Worm (Caenorhabditis elegans) whole organism, young adult: ENCODE measurements around the gene str-118.

ENCODE experiments used
- B0261.1 ChIP-seq: sonication (generic microtip); optimal IDR thresholded peaks from 2 replicates; lab custom pipeline; 2016; ENCODE audit warnings: mild to moderate bottlenecking, missing genetic modification characterization, moderate library complexity, missing compliant biosample characterization
- B0336.3 ChIP-seq: fragments of 200-800 bp; sonication (Bioruptor generic); IDR thresholded peaks from 2 replicates; pipeline ENCODE4 v1.3.6; 2022; ENCODE audit warnings: missing genetic modification characterization, missing compliant biosample characterization
- C17E4.6 ChIP-seq: fragments of 200-800 bp; sonication (Bioruptor generic); IDR thresholded peaks from 2 replicates; pipeline ENCODE4 v1.3.6; 2022; ENCODE audit warnings: missing genetic modification reagents, missing genetic modification characterization, missing compliant biosample characterization
- F10E7.11 ChIP-seq: sonication (generic microtip); optimal IDR thresholded peaks from 2 replicates; lab custom pipeline; 2017; ENCODE audit warnings: mild to moderate bottlenecking, missing genetic modification characterization, moderate library complexity, missing compliant biosample characterization
- F23B12.7 ChIP-seq: sonication (generic microtip); optimal IDR thresholded peaks from 2 replicates; lab custom pipeline; 2017; ENCODE audit warnings: missing genetic modification characterization, mild to moderate bottlenecking, missing compliant biosample characterization, antibody characterized with exemption, moderate library complexity; ENCODE audit not compliant: insufficient read depth
- F37B4.10 ChIP-seq: fragments of 200-800 bp; sonication (Bioruptor generic); IDR thresholded peaks from 2 replicates; pipeline ENCODE4 v1.3.6; 2022; ENCODE audit warnings: missing genetic modification characterization, missing compliant biosample characterization
- F49E8.2 ChIP-seq: sonication (generic microtip); optimal IDR thresholded peaks from 3 replicates; lab custom pipeline; 2017; ENCODE audit warnings: missing genetic modification characterization, mild to moderate bottlenecking, missing compliant biosample characterization, antibody characterized with exemption, moderate library complexity; ENCODE audit not compliant: insufficient read depth
- F55B11.4 ChIP-seq: sonication (generic microtip); optimal IDR thresholded peaks from 2 replicates; lab custom pipeline; 2016; ENCODE audit warnings: missing compliant biosample characterization, missing genetic modification characterization, borderline replicate concordance; ENCODE audit not compliant: insufficient read depth
- F57C9.4 ChIP-seq: sonication (generic microtip); optimal IDR thresholded peaks from 2 replicates; lab custom pipeline; 2017; ENCODE audit warnings: mild to moderate bottlenecking, missing genetic modification characterization, missing compliant biosample characterization
- K12H6.12 ChIP-seq: fragments of 200-800 bp; sonication (Bioruptor generic); optimal IDR thresholded peaks from 2 replicates; lab custom pipeline; 2018; ENCODE audit warnings: mild to moderate bottlenecking, missing genetic modification characterization, missing compliant biosample characterization
- Y67H2A.10 ChIP-seq: fragments of 200-800 bp; sonication (Bioruptor generic); conservative IDR thresholded peaks from 2 replicates; pipeline ENCODE4 v1.3.6; 2022; ENCODE audit warnings: missing genetic modification reagents, missing genetic modification characterization, missing compliant biosample characterization
- Y95B8A.8 ChIP-seq: fragments of 200-800 bp; sonication (Bioruptor generic); IDR thresholded peaks from 2 replicates; pipeline ENCODE4 v1.3.6; 2022; ENCODE audit warnings: missing genetic modification reagents, missing genetic modification characterization, missing compliant biosample characterization
- ZK185.1 ChIP-seq: sonication (generic microtip); optimal IDR thresholded peaks from 2 replicates; lab custom pipeline; 2016; ENCODE audit warnings: mild to moderate bottlenecking, missing genetic modification characterization, missing compliant biosample characterization; ENCODE audit not compliant: poor library complexity, severe bottlenecking
- aptf-2 ChIP-seq: fragments of 200-800 bp; sonication (Bioruptor generic); conservative IDR thresholded peaks from 2 replicates; pipeline ENCODE4 v1.3.6; 2022; ENCODE audit warnings: missing genetic modification reagents, missing genetic modification characterization, missing compliant biosample characterization
- attf-5 ChIP-seq: fragments of 200-800 bp; sonication (Bioruptor generic); optimal IDR thresholded peaks from 2 replicates; lab custom pipeline; 2018; ENCODE audit warnings: mild to moderate bottlenecking, missing genetic modification characterization, missing compliant biosample characterization
- attf-6 ChIP-seq: fragments of 200-800 bp; sonication (Bioruptor generic); IDR thresholded peaks from 2 replicates; pipeline ENCODE4 v1.3.6; 2022; ENCODE audit warnings: missing genetic modification reagents, missing genetic modification characterization, missing compliant biosample characterization
- bed-2 ChIP-seq: fragments of 200-800 bp; sonication (Bioruptor generic); IDR thresholded peaks from 2 replicates; pipeline ENCODE4 v1.3.6; 2022; ENCODE audit warnings: missing genetic modification reagents, missing genetic modification characterization, missing compliant biosample characterization
- cebp-1 ChIP-seq, 2 experiments: fragments of 200-800 bp in 1 of 2; sonication (Bioruptor generic) in 1 of 2; sonication (generic microtip) in 1 of 2; IDR thresholded peaks in 1 of 2; optimal IDR thresholded peaks in 1 of 2; 2 replicates each; pipeline versions ENCODE4 v1.3.6 to Lab custom; 2017 to 2022; ENCODE audit warnings: missing compliant biosample characterization in 2 of 2, missing genetic modification characterization in 2 of 2, mild to moderate bottlenecking in 1 of 2, missing genetic modification reagents in 1 of 2, moderate library complexity in 1 of 2
- ceh-100 ChIP-seq: fragments of 200-800 bp; sonication (Bioruptor generic); IDR thresholded peaks from 2 replicates; pipeline ENCODE4 v1.3.6; 2022; ENCODE audit warnings: missing genetic modification reagents, missing genetic modification characterization, missing compliant biosample characterization
- ceh-27 ChIP-seq: fragments of 200-800 bp; sonication (Bioruptor generic); optimal IDR thresholded peaks from 2 replicates; lab custom pipeline; 2018; ENCODE audit warnings: mild to moderate bottlenecking, missing genetic modification characterization, moderate library complexity, missing compliant biosample characterization
- ceh-58 ChIP-seq: fragments of 200-800 bp; sonication (Bioruptor generic); IDR thresholded peaks from 2 replicates; pipeline ENCODE4 v1.3.6; 2022; ENCODE audit warnings: missing genetic modification characterization, missing compliant biosample characterization
- chd-7 ChIP-seq: sonication (generic microtip); optimal IDR thresholded peaks from 2 replicates; lab custom pipeline; 2016; ENCODE audit warnings: mild to moderate bottlenecking, missing genetic modification characterization, moderate library complexity, missing compliant biosample characterization
- die-1 ChIP-seq: sonication (generic microtip); optimal IDR thresholded peaks from 2 replicates; lab custom pipeline; 2016; ENCODE audit warnings: missing genotype, mild to moderate bottlenecking, missing genetic modification characterization, missing compliant biosample characterization
- ekl-4 ChIP-seq: fragments of 200-800 bp; sonication (Bioruptor generic); IDR thresholded peaks from 2 replicates; pipeline ENCODE4 v1.3.6; 2022; ENCODE audit warnings: missing genetic modification reagents, missing genetic modification characterization, missing compliant biosample characterization
- gei-17 ChIP-seq: fragments of 200-800 bp; sonication (Bioruptor generic); optimal IDR thresholded peaks from 2 replicates; lab custom pipeline; 2018; ENCODE audit warnings: mild to moderate bottlenecking, missing genetic modification characterization, missing compliant biosample characterization
- hlh-12 ChIP-seq: sonication (generic microtip); optimal IDR thresholded peaks from 2 replicates; lab custom pipeline; 2016; ENCODE audit warnings: missing genetic modification characterization, missing compliant biosample characterization
- hlh-26 ChIP-seq: fragments of 200-800 bp; sonication (Bioruptor generic); conservative IDR thresholded peaks from 2 replicates; pipeline ENCODE4 v1.3.6; 2022; ENCODE audit warnings: missing genetic modification reagents, missing genetic modification characterization, missing compliant biosample characterization
- hmg-20 ChIP-seq: fragments of 200-800 bp; sonication (Bioruptor generic); IDR thresholded peaks from 2 replicates; pipeline ENCODE4 v1.3.6; 2022; ENCODE audit warnings: missing genetic modification reagents, missing genetic modification characterization, missing compliant biosample characterization
- let-607 ChIP-seq, 2 experiments: fragments of 200-800 bp in 1 of 2; sonication (Bioruptor generic) in 1 of 2; sonication (generic microtip) in 1 of 2; optimal IDR thresholded peaks; 2 replicates each; lab custom pipeline; 2016 to 2018; ENCODE audit warnings: mild to moderate bottlenecking in 2 of 2, missing compliant biosample characterization in 2 of 2, missing genetic modification characterization in 2 of 2, moderate library complexity in 2 of 2, missing genotype in 1 of 2
- lir-1 ChIP-seq: fragments of 200-800 bp; sonication (Bioruptor generic); conservative IDR thresholded peaks from 2 replicates; pipeline ENCODE4 v1.3.6; 2022; ENCODE audit warnings: missing genetic modification reagents, missing genetic modification characterization, missing compliant biosample characterization
- mes-4 ChIP-seq: sonication (generic microtip); optimal IDR thresholded peaks from 2 replicates; lab custom pipeline; 2016; ENCODE audit warnings: missing genotype, missing genetic modification characterization, missing compliant biosample characterization
- mxl-1 ChIP-seq: sonication (generic microtip); optimal IDR thresholded peaks from 2 replicates; lab custom pipeline; 2016; ENCODE audit warnings: missing genetic modification characterization, missing compliant biosample characterization
- nhr-80 ChIP-seq: sonication (generic microtip); optimal IDR thresholded peaks from 2 replicates; lab custom pipeline; 2016; ENCODE audit warnings: missing genetic modification characterization, missing compliant biosample characterization
- pbrm-1 ChIP-seq: fragments of 200-800 bp; sonication (Bioruptor generic); IDR thresholded peaks from 2 replicates; pipeline ENCODE4 v1.3.6; 2022; ENCODE audit warnings: missing genetic modification reagents, missing genetic modification characterization, missing compliant biosample characterization
- pha-4 ChIP-seq: fragments of 150-350 bp; sonication (generic microtip); optimal IDR thresholded peaks from 2 replicates; lab custom pipeline; 2014; ENCODE audit warnings: missing biosample characterization, missing genetic modification reagents, missing genetic modification characterization
- rec-8 ChIP-seq, 2 experiments: sonication (generic microtip); optimal IDR thresholded peaks; 2 replicates each; lab custom pipeline; 2016; ENCODE audit warnings: mild to moderate bottlenecking in 2 of 2, missing genetic modification characterization in 2 of 2, missing genetic modification reagents in 2 of 2, missing genotype in 2 of 2, missing biosample characterization in 1 of 2, missing compliant biosample characterization in 1 of 2, moderate library complexity in 1 of 2
- repo-1 ChIP-seq: sonication (generic microtip); optimal IDR thresholded peaks from 2 replicates; lab custom pipeline; 2017; ENCODE audit warnings: mild to moderate bottlenecking, missing genetic modification characterization, missing compliant biosample characterization
- rpc-1 ChIP-seq, 2 experiments: fragments of 150-350 bp in 1 of 2; sonication (generic microtip) in 1 of 2; optimal IDR thresholded peaks; 2 replicates each; lab custom pipeline; 2014 to 2018; ENCODE audit warnings: missing biosample characterization in 1 of 2, missing genetic modification characterization in 1 of 2, missing genetic modification reagents in 1 of 2, missing genotype in 1 of 2
- snpc-1.3 ChIP-seq: sonication (generic microtip); optimal IDR thresholded peaks from 2 replicates; lab custom pipeline; 2017; ENCODE audit warnings: missing genetic modification characterization, mild to moderate bottlenecking, missing compliant biosample characterization, antibody characterized with exemption, moderate library complexity, missing genotype, missing genetic modification reagents; ENCODE audit not compliant: insufficient read depth
- unc-62 ChIP-seq: fragments of 150-350 bp; optimal IDR thresholded peaks from 2 replicates; lab custom pipeline; 2014; ENCODE audit warnings: missing biosample characterization, missing genetic modification reagents, missing genetic modification characterization
- ztf-18 ChIP-seq: sonication (generic microtip); optimal IDR thresholded peaks from 2 replicates; lab custom pipeline; 2016; ENCODE audit warnings: missing genotype, mild to moderate bottlenecking, missing genetic modification characterization, missing compliant biosample characterization
- ztf-22 ChIP-seq: fragments of 200-800 bp; sonication (Bioruptor generic); optimal IDR thresholded peaks from 2 replicates; lab custom pipeline; 2018; ENCODE audit warnings: mild to moderate bottlenecking, missing genetic modification characterization, moderate library complexity, missing compliant biosample characterization
- ztf-6 ChIP-seq: fragments of 200-800 bp; sonication (Bioruptor generic); IDR thresholded peaks from 2 replicates; pipeline ENCODE4 v1.3.6; 2022; ENCODE audit warnings: missing genetic modification reagents, missing genetic modification characterization, missing compliant biosample characterization

The str-118 gene

ce11 chrV:10011623-10012022 is 40.3 kb upstream of the str-118 start, which contains the start of gene lea-1 (continued):
- no peak for TF ChIP-seq mxl-1 (tag; lab: Kevin White, UChicago)

- TF ChIP-seq snpc-1.3 (tag; lab: Kevin White, UChicago) (no peak), K12H6.12 (tag; lab: Kevin White, UChicago) (no peak), cebp-1 (GFP tag; IDR thresholded peaks at IDR 0.05; lab: Robert Waterston, UW) (no peak), cebp-1 (tag; optimal IDR thresholded peaks at IDR 0.05; lab: Kevin White, UChicago) (peak; percentile 49), Y67H2A.10 (GFP tag; lab: Robert Waterston, UW) (no peak), Y95B8A.8 (no peak), nhr-80 (tag; lab: Kevin White, UChicago) (peak; percentile 45), F10E7.11 (tag; lab: Kevin White, UChicago) (no peak), unc-62 (no peak)
Observed at ce11 chrV:10012639-10013038, 39.3 kb upstream of the str-118 start.

ce11 chrV:10018291-10018690 is 33.7 kb upstream of the str-118 start:
- TF ChIP-seq attf-6 (no peak), F49E8.2 (tag; lab: Kevin White, UChicago) (peak; percentile 71), aptf-2 (no peak), ztf-18 (no peak), B0261.1 (tag; lab: Kevin White, UChicago) (no peak), rec-8 (tag; optimal IDR thresholded peaks at IDR 0.05; lab: Kevin White, UChicago) (no peak), ceh-58 (GFP tag; lab: Robert Waterston, UW) (no peak), C17E4.6 (GFP tag; lab: Robert Waterston, UW) (no peak), cebp-1 (GFP tag; IDR thresholded peaks at IDR 0.05; lab: Robert Waterston, UW) (no peak), cebp-1 (tag; optimal IDR thresholded peaks at IDR 0.05; lab: Kevin White, UChicago) (no peak), hlh-12 (tag; lab: Kevin White, UChicago) (no peak), F57C9.4 (tag; lab: Kevin White, UChicago) (no peak), nhr-80 (tag; lab: Kevin White, UChicago) (no peak), gei-17 (no peak), ztf-6 (GFP tag; lab: Robert Waterston, UW) (no peak), rpc-1 (optimal IDR thresholded peaks at IDR 0.05; lab: Kevin White, UChicago) (no peak), rpc-1 (tag; optimal IDR thresholded peaks at IDR 0.05; lab: Kevin White, UChicago) (no peak), F37B4.10 (GFP tag; lab: Robert Waterston, UW) (no peak), hmg-20 (no peak), ZK185.1 (tag; lab: Kevin White, UChicago) (no peak), mxl-1 (tag; lab: Kevin White, UChicago) (no peak), repo-1 (tag; lab: Kevin White, UChicago) (no peak), ceh-27 (GFP tag; lab: Kevin White, UChicago) (no peak), attf-5 (GFP tag; lab: Kevin White, UChicago) (no peak), chd-7 (tag; lab: Kevin White, UChicago) (no peak), ztf-22 (no peak), pha-4 (tag; lab: Kevin White, UChicago) (no peak), F23B12.7 (peak; percentile 38), bed-2 (GFP tag; lab: Robert Waterston, UW) (no peak), F55B11.4 (tag; lab: Kevin White, UChicago) (no peak), B0336.3 (no peak), Y95B8A.8 (no peak), ceh-100 (GFP tag; lab: Robert Waterston, UW) (no peak), let-607 (tag; optimal IDR thresholded peaks at IDR 0.05; lab: Kevin White, UChicago) (no peak), lir-1 (no peak), pbrm-1 (GFP tag; lab: Robert Waterston, UW) (no peak), ekl-4 (GFP tag; lab: Robert Waterston, UW) (no peak), mes-4 (no peak), hlh-26 (GFP tag; lab: Robert Waterston, UW) (no peak), die-1 (tag; lab: Kevin White, UChicago) (no peak)
